Fruit fly (Drosophila melanogaster) whole organism, embryonic: ENCODE data around the gene CG5050.

Source experiments
- Atf-2 ChIP-seq: fragments of 200-800 bp; sonication (Bioruptor generic); optimal IDR thresholded peaks from 2 replicates; lab custom pipeline; 2016; ENCODE audit warnings: missing biosample characterization, missing genetic modification characterization
- Bteb2 ChIP-seq: fragments of 200-800 bp; sonication (Bioruptor generic); optimal IDR thresholded peaks from 2 replicates; lab custom pipeline; 2016; ENCODE audit warnings: missing biosample characterization, missing genetic modification characterization
- CG11093 ChIP-seq: fragments of 200-800 bp; sonication (Bioruptor generic); IDR thresholded peaks from 3 replicates; pipeline ENCODE4 v1.3.6; 2022; ENCODE audit warnings: missing biosample characterization, missing genetic modification characterization
- CG11560 ChIP-seq: fragments of 200-800 bp; sonication (Bioruptor generic); IDR thresholded peaks from 3 replicates; pipeline ENCODE4 v1.3.6; 2022; ENCODE audit warnings: missing biosample characterization, missing genetic modification characterization
- CG13296 ChIP-seq: fragments of 200-800 bp; sonication (Bioruptor generic); optimal IDR thresholded peaks from 3 replicates; lab custom pipeline; 2018; ENCODE audit warnings: missing biosample characterization, mild to moderate bottlenecking, missing genetic modification characterization
- CG1529 ChIP-seq: fragments of 200-800 bp; sonication (Bioruptor generic); optimal IDR thresholded peaks from 3 replicates; lab custom pipeline; 2018; ENCODE audit warnings: missing biosample characterization, missing genetic modification characterization
- CG15514 ChIP-seq: fragments of 200-800 bp; sonication (Bioruptor generic); optimal IDR thresholded peaks from 3 replicates; lab custom pipeline; 2017; ENCODE audit warnings: missing biosample characterization, missing genetic modification characterization, mild to moderate bottlenecking, moderate library complexity, missing genetic modification reagents
- CG17328 ChIP-seq: fragments of 200-800 bp; sonication (Bioruptor generic); IDR thresholded peaks from 2 replicates; pipeline ENCODE4 v1.3.6; 2022; ENCODE audit warnings: missing biosample characterization, missing genetic modification characterization
- CG17612 ChIP-seq: fragments of 200-800 bp; sonication (Bioruptor generic); IDR thresholded peaks from 2 replicates; pipeline ENCODE4 v1.3.6; 2022; ENCODE audit warnings: missing biosample characterization, missing genetic modification characterization
- CG18599 ChIP-seq: fragments of 200-800 bp; sonication (Bioruptor generic); optimal IDR thresholded peaks from 3 replicates; lab custom pipeline; 2017; ENCODE audit warnings: missing biosample characterization, missing genetic modification characterization, mild to moderate bottlenecking, moderate library complexity, missing genetic modification reagents
- CG31388 ChIP-seq: fragments of 200-800 bp; sonication (Bioruptor generic); optimal IDR thresholded peaks from 2 replicates; lab custom pipeline; 2016; ENCODE audit warnings: missing biosample characterization, missing genetic modification characterization
- CG4617 ChIP-seq: fragments of 200-800 bp; sonication (Bioruptor generic); optimal IDR thresholded peaks from 3 replicates; lab custom pipeline; 2016; ENCODE audit warnings: missing biosample characterization, missing genetic modification characterization, borderline replicate concordance
- CG5245 ChIP-seq: fragments of 200-800 bp; sonication (Bioruptor generic); optimal IDR thresholded peaks from 3 replicates; lab custom pipeline; 2016; ENCODE audit warnings: missing biosample characterization, missing genetic modification characterization
- CG6175 ChIP-seq: fragments of 200-800 bp; sonication (Bioruptor generic); IDR thresholded peaks from 3 replicates; pipeline ENCODE4 v1.3.6; 2022; ENCODE audit warnings: missing biosample characterization, missing genetic modification characterization
- CG6791 ChIP-seq: fragments of 200-800 bp; sonication (Bioruptor generic); IDR thresholded peaks from 3 replicates; pipeline ENCODE4 v1.3.6; 2022; ENCODE audit warnings: missing biosample characterization, missing genetic modification characterization; ENCODE audit not compliant: partially characterized antibody
- CG7271 ChIP-seq: fragments of 200-800 bp; sonication (Bioruptor generic); optimal IDR thresholded peaks from 2 replicates; lab custom pipeline; 2018; ENCODE audit warnings: missing biosample characterization, mild to moderate bottlenecking, missing genetic modification characterization, moderate library complexity
- CG7786 ChIP-seq: fragments of 200-800 bp; sonication (Bioruptor generic); optimal IDR thresholded peaks from 2 replicates; lab custom pipeline; 2016; ENCODE audit warnings: missing biosample characterization, missing genetic modification characterization
- CG9609 ChIP-seq: fragments of 200-800 bp; sonication (Bioruptor generic); optimal IDR thresholded peaks from 3 replicates; lab custom pipeline; 2016; ENCODE audit warnings: missing biosample characterization, missing genetic modification characterization
- CG9876 ChIP-seq: fragments of 200-800 bp; sonication (Bioruptor generic); optimal IDR thresholded peaks from 2 replicates; lab custom pipeline; 2016; ENCODE audit warnings: missing biosample characterization, missing genetic modification characterization
- Chrac-16 ChIP-seq: fragments of 200-800 bp; sonication (Bioruptor generic); optimal IDR thresholded peaks from 3 replicates; lab custom pipeline; 2016; ENCODE audit warnings: missing biosample characterization, missing genetic modification characterization
- Deaf1 ChIP-seq: fragments of 200-800 bp; optimal IDR thresholded peaks from 3 replicates; lab custom pipeline; 2019; ENCODE audit warnings: missing biosample characterization, mild to moderate bottlenecking, missing genetic modification characterization, moderate library complexity
- Dref ChIP-seq: fragments of 200-800 bp; sonication (Bioruptor generic); IDR thresholded peaks from 2 replicates; pipeline ENCODE4 v1.3.6; 2022; ENCODE audit warnings: missing biosample characterization, missing genetic modification characterization
- Elba2 ChIP-seq: fragments of 200-800 bp; sonication (Bioruptor generic); optimal IDR thresholded peaks from 3 replicates; lab custom pipeline; 2016; ENCODE audit warnings: missing biosample characterization, missing genetic modification characterization
- Hmx ChIP-seq: fragments of 200-800 bp; sonication (Bioruptor generic); optimal IDR thresholded peaks from 2 replicates; lab custom pipeline; 2016; ENCODE audit warnings: missing biosample characterization, missing genetic modification characterization
- Hsf ChIP-seq: fragments of 200-800 bp; sonication (Bioruptor generic); optimal IDR thresholded peaks from 3 replicates; lab custom pipeline; 2016; ENCODE audit warnings: missing biosample characterization, missing genetic modification characterization
- Mad ChIP-seq: fragments of 200-800 bp; sonication (Bioruptor generic); optimal IDR thresholded peaks from 2 replicates; lab custom pipeline; 2016; ENCODE audit warnings: missing biosample characterization, missing genetic modification characterization
- Max ChIP-seq: fragments of 200-800 bp; sonication (Bioruptor generic); optimal IDR thresholded peaks from 2 replicates; lab custom pipeline; 2016; ENCODE audit warnings: missing biosample characterization, mild to moderate bottlenecking, missing genetic modification characterization
- Meics ChIP-seq: fragments of 200-800 bp; sonication (Bioruptor generic); optimal IDR thresholded peaks from 2 replicates; lab custom pipeline; 2017; ENCODE audit warnings: missing biosample characterization, mild to moderate bottlenecking, missing genetic modification characterization
- Myb ChIP-seq: fragments of 200-800 bp; sonication (Bioruptor generic); optimal IDR thresholded peaks from 2 replicates; lab custom pipeline; 2016; ENCODE audit warnings: missing biosample characterization, missing genetic modification characterization
- NC2α ChIP-seq: fragments of 200-800 bp; sonication (Bioruptor generic); optimal IDR thresholded peaks from 2 replicates; lab custom pipeline; 2016; ENCODE audit warnings: missing biosample characterization, missing genetic modification characterization
- NK7.1 ChIP-seq: fragments of 200-800 bp; sonication (Bioruptor generic); optimal IDR thresholded peaks from 3 replicates; lab custom pipeline; 2016; ENCODE audit warnings: missing biosample characterization, missing genetic modification characterization
- Poxn ChIP-seq: fragments of 200-800 bp; sonication (Bioruptor generic); IDR thresholded peaks from 2 replicates; pipeline ENCODE4 v1.3.6; 2022; ENCODE audit warnings: missing biosample characterization, missing genetic modification characterization
- Sin3A ChIP-seq: fragments of >200 bp; optimal IDR thresholded peaks from 2 replicates; lab custom pipeline; 2018
- Sry-β ChIP-seq: fragments of 200-800 bp; sonication (Bioruptor generic); optimal IDR thresholded peaks from 2 replicates; lab custom pipeline; 2018; ENCODE audit warnings: missing biosample characterization, mild to moderate bottlenecking, missing genetic modification characterization, moderate library complexity
- Stat92E ChIP-seq, 3 experiments: fragments of >200 bp in 2 of 3; fragments of 200-800 bp in 1 of 3; sonication (Bioruptor generic) in 1 of 3; optimal IDR thresholded peaks; 2 replicates each; lab custom pipeline; 2017 to 2019; ENCODE audit warnings: missing biosample characterization in 3 of 3, missing genetic modification characterization in 3 of 3, mild to moderate bottlenecking in 1 of 3, moderate library complexity in 1 of 3
- Vsx1 ChIP-seq: fragments of 200-800 bp; sonication (Bioruptor generic); optimal IDR thresholded peaks from 2 replicates; lab custom pipeline; 2017; ENCODE audit warnings: missing biosample characterization, mild to moderate bottlenecking, missing genetic modification characterization, missing genetic modification reagents
- amos ChIP-seq: fragments of 200-800 bp; sonication (Bioruptor generic); IDR thresholded peaks from 2 replicates; pipeline ENCODE4 v1.3.6; 2022; ENCODE audit warnings: missing biosample characterization, missing genetic modification characterization; ENCODE audit not compliant: partially characterized antibody
- cato ChIP-seq: fragments of 200-800 bp; sonication (Bioruptor generic); optimal IDR thresholded peaks from 2 replicates; lab custom pipeline; 2016; ENCODE audit warnings: missing biosample characterization, missing genetic modification characterization, borderline replicate concordance
- dati ChIP-seq: fragments of 200-800 bp; sonication (Bioruptor generic); IDR thresholded peaks from 2 replicates; pipeline ENCODE4 v1.3.6; 2022; ENCODE audit warnings: missing biosample characterization, missing genetic modification characterization
- fd102C ChIP-seq: fragments of 200-800 bp; sonication (Bioruptor generic); optimal IDR thresholded peaks from 2 replicates; lab custom pipeline; 2018; ENCODE audit warnings: missing biosample characterization, mild to moderate bottlenecking, missing genetic modification characterization, moderate library complexity
- fu2 ChIP-seq: fragments of 200-800 bp; sonication (Bioruptor generic); optimal IDR thresholded peaks from 2 replicates; lab custom pipeline; 2016; ENCODE audit warnings: missing biosample characterization, missing genetic modification characterization
- grn ChIP-seq: fragments of 200-800 bp; sonication (Bioruptor generic); optimal IDR thresholded peaks from 3 replicates; lab custom pipeline; 2017; ENCODE audit warnings: missing biosample characterization, missing genetic modification characterization
- ind ChIP-seq: fragments of 200-800 bp; sonication (Bioruptor generic); optimal IDR thresholded peaks from 3 replicates; lab custom pipeline; 2016; ENCODE audit warnings: missing biosample characterization, missing genetic modification characterization
- insv ChIP-seq, 2 experiments: fragments of 200-800 bp; sonication (Bioruptor generic); optimal IDR thresholded peaks; 3 replicates each; lab custom pipeline; 2016 to 2018; ENCODE audit warnings: missing biosample characterization in 2 of 2, missing genetic modification characterization in 2 of 2
- kah ChIP-seq: fragments of 200-800 bp; sonication (Bioruptor generic); optimal IDR thresholded peaks from 2 replicates; lab custom pipeline; 2018; ENCODE audit warnings: missing biosample characterization, mild to moderate bottlenecking, missing genetic modification characterization
- nerfin-2 ChIP-seq: fragments of 200-800 bp; sonication (Bioruptor generic); IDR thresholded peaks from 2 replicates; pipeline ENCODE4 v1.3.6; 2022; ENCODE audit warnings: missing biosample characterization, missing genetic modification characterization; ENCODE audit not compliant: partially characterized antibody
- row ChIP-seq: fragments of 200-800 bp; sonication (Bioruptor generic); IDR thresholded peaks from 3 replicates; pipeline ENCODE4 v1.3.6; 2022; ENCODE audit warnings: missing biosample characterization, missing genetic modification characterization
- slbo ChIP-seq: fragments of 200-800 bp; sonication (Bioruptor generic); IDR thresholded peaks from 2 replicates; pipeline ENCODE4 v1.3.6; 2022; ENCODE audit warnings: missing biosample characterization, missing genetic modification characterization
- sug ChIP-seq: fragments of 200-800 bp; optimal IDR thresholded peaks from 2 replicates; lab custom pipeline; 2019; ENCODE audit warnings: missing biosample characterization, mild to moderate bottlenecking, missing genetic modification characterization, moderate library complexity
- tap ChIP-seq: fragments of 200-800 bp; optimal IDR thresholded peaks from 3 replicates; lab custom pipeline; 2019; ENCODE audit warnings: missing biosample characterization, mild to moderate bottlenecking, missing genetic modification characterization, moderate library complexity
- tna ChIP-seq: fragments of 200-800 bp; sonication (Bioruptor generic); IDR thresholded peaks from 2 replicates; pipeline ENCODE4 v1.3.6; 2022; ENCODE audit warnings: missing biosample characterization, missing genetic modification characterization; ENCODE audit not compliant: partially characterized antibody
- tup ChIP-seq: fragments of 200-800 bp; sonication (Bioruptor generic); optimal IDR thresholded peaks from 2 replicates; lab custom pipeline; 2016; ENCODE audit warnings: missing biosample characterization, mild to moderate bottlenecking, missing genetic modification characterization, moderate library complexity

The CG5050 gene

DNA sequence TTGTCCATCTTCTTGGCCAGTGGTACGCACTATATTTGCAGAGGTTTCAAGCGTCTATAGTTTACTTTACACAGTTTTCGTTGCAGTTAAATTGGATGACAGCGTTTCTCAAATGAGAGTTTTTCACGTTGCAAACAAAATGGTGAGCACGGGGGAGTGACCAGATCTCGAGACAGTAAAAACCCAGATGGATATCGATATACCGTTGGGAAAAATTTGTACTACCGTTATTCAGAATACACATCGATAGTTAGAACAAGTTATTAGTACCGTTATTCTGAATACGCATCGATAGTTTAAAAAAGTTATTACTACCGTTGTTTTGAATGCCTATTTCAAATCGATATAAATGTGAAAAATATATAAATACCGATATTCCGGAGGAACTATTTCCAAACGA is 25.0 kb downstream of the CG5050 start, which contains the start of gene cass:
Gene cass, minus strand, starts transcription at position 179 of the 400 bp plus-strand sequence.
- peak; percentile 60 for TF ChIP-seq row (GFP tag; lab: Robert Waterston, UW)
- TF ChIP-seq CG17612 (GFP tag; lab: Robert Waterston, UW), result no peak
- TF ChIP-seq CG7786 (GFP tag; lab: Kevin White, UChicago), result no peak
- TF ChIP-seq Max (GFP tag; lab: Kevin White, UChicago), result peak; percentile 4
- TF ChIP-seq CG17328 (GFP tag; lab: Robert Waterston, UW), result no peak
- no peak for TF ChIP-seq Poxn (GFP tag; lab: Robert Waterston, UW)
- TF ChIP-seq insv (GFP tag; optimal IDR thresholded peaks at IDR 0.05; lab: Kevin White, UChicago), result peak in 1 of 2 experiments; percentile 25
- TF ChIP-seq Stat92E (GFP tag; optimal IDR thresholded peaks at IDR 0.05; lab: Kevin White, UChicago), result peak in 1 of 3 experiments; percentile 16
- no peak for TF ChIP-seq ind (GFP tag; lab: Kevin White, UChicago)
- TF ChIP-seq slbo (GFP tag; lab: Robert Waterston, UW), result no peak
- TF ChIP-seq Vsx1, result no peak
- TF ChIP-seq dati (GFP tag; lab: Robert Waterston, UW), result no peak
- no peak for TF ChIP-seq NC2α (GFP tag; lab: Kevin White, UChicago)
- TF ChIP-seq sug (tag; lab: Kevin White, UChicago), result no peak
- TF ChIP-seq Chrac-16 (GFP tag; lab: Kevin White, UChicago), result no peak
- TF ChIP-seq amos (GFP tag; lab: Robert Waterston, UW), result peak; percentile 95
- no peak for TF ChIP-seq grn (GFP tag; lab: Kevin White, UChicago)
- peak; percentile 13 for TF ChIP-seq Deaf1 (tag; lab: Kevin White, UChicago)
- TF ChIP-seq CG18599 (GFP tag; lab: Kevin White, UChicago), result no peak
- peak; percentile 32 for TF ChIP-seq CG7271 (tag; lab: Kevin White, UChicago)
- TF ChIP-seq CG31388, result no peak
- no peak for TF ChIP-seq CG6175 (GFP tag; lab: Robert Waterston, UW)
- TF ChIP-seq Atf-2, result no peak
- TF ChIP-seq Elba2, result peak; percentile 17
- no peak for TF ChIP-seq NK7.1 (GFP tag; lab: Kevin White, UChicago)
- no peak for TF ChIP-seq Meics (GFP tag; lab: Kevin White, UChicago)
- no peak for TF ChIP-seq cato (GFP tag; lab: Kevin White, UChicago)
- TF ChIP-seq CG4617 (GFP tag; lab: Kevin White, UChicago), result peak; percentile 69
- no peak for TF ChIP-seq CG11560 (tag; lab: Robert Waterston, UW)
- TF ChIP-seq Hsf (GFP tag; lab: Kevin White, UChicago), result no peak
- TF ChIP-seq Sin3A, result no peak
- TF ChIP-seq fd102C, result no peak
- no peak for TF ChIP-seq Sry-β (GFP tag; lab: Kevin White, UChicago)
- no peak for TF ChIP-seq Hmx (GFP tag; lab: Kevin White, UChicago)
- no peak for TF ChIP-seq tap (tag; lab: Kevin White, UChicago)
- TF ChIP-seq CG9609, result no peak
- TF ChIP-seq tup (GFP tag; lab: Kevin White, UChicago), result no peak
- no peak for TF ChIP-seq Bteb2 (GFP tag; lab: Kevin White, UChicago)
- peak; percentile 95 for TF ChIP-seq CG6791 (GFP tag; lab: Robert Waterston, UW)
- TF ChIP-seq CG13296 (GFP tag; lab: Kevin White, UChicago), result no peak
- no peak for TF ChIP-seq fu2
- no peak for TF ChIP-seq CG9876 (GFP tag; lab: Kevin White, UChicago)
- no peak for TF ChIP-seq Mad (GFP tag; lab: Kevin White, UChicago)
- TF ChIP-seq CG5245 (GFP tag; lab: Kevin White, UChicago), result no peak
- TF ChIP-seq tna (GFP tag; lab: Robert Waterston, UW), result peak; percentile 81
- no peak for TF ChIP-seq CG1529 (GFP tag; lab: Kevin White, UChicago)
- TF ChIP-seq Myb (GFP tag; lab: Kevin White, UChicago), result peak; percentile 88
- peak; percentile 86 for TF ChIP-seq Dref (GFP tag; lab: Robert Waterston, UW)
- TF ChIP-seq nerfin-2 (GFP tag; lab: Robert Waterston, UW), result peak; percentile 65; the same call in 1 of the 2 replicates
- TF ChIP-seq CG15514 (GFP tag; lab: Kevin White, UChicago), result peak; percentile 63
- no peak for TF ChIP-seq CG11093 (GFP tag; lab: Robert Waterston, UW)
- TF ChIP-seq kah (GFP tag; lab: Kevin White, UChicago), result no peak
